Fruit fly (Drosophila melanogaster): ENCODE data around the gene Larp4B.

The Larp4B gene

dm6 chr3L:3248714-3249663 lies 24.4 kb downstream of the Larp4B start (continued):
- TF ChIP-seq CG6813 (GFP tag; optimal IDR thresholded peaks at IDR 0.05) (no peak), tin (GFP tag; optimal IDR thresholded peaks at IDR 0.05) (peak; percentile 6), Rx (GFP tag; IDR thresholded peaks at IDR 0.05) (no peak), CG34422 (GFP tag; IDR thresholded peaks at IDR 0.05) (0 out of 3 replicates have a peak, but pooled peaks have one; percentile 22), al (GFP tag; IDR thresholded peaks at IDR 0.05) (no peak), Hsf (GFP tag; optimal IDR thresholded peaks at IDR 0.05) (peak; percentile 40), fd64A (GFP tag; optimal IDR thresholded peaks at IDR 0.05) (no peak), Hmr (GFP tag; optimal IDR thresholded peaks at IDR 0.05) (no peak), Optix (GFP tag; IDR thresholded peaks at IDR 0.05) (no peak), Aef1 (GFP tag; IDR thresholded peaks at IDR 0.05) (no peak), TFAM (GFP tag; optimal IDR thresholded peaks at IDR 0.05) (no peak), chinmo (GFP tag; IDR thresholded peaks at IDR 0.05; ENCODE audit: partially characterized antibody) (0 out of 4 replicates have a peak, but pooled peaks have one; percentile 3), sna (GFP tag; IDR thresholded peaks at IDR 0.05; ENCODE audit: partially characterized antibody) (no peak), Meics (GFP tag; optimal IDR thresholded peaks at IDR 0.05) (peak; percentile 14), CG16779 (GFP tag; IDR thresholded peaks at IDR 0.05) (0 out of 2 replicates have a peak, but pooled peaks have one; percentile 21), esg (GFP tag; conservative IDR thresholded peaks at IDR 0.05) (peak; percentile 48), ssp (GFP tag; IDR thresholded peaks at IDR 0.05) (no peak), CG10979 (tag; optimal IDR thresholded peaks at IDR 0.05) (peak; percentile 53), yki (optimal IDR thresholded peaks at IDR 0.05) (no peak), CG3726 (GFP tag; IDR thresholded peaks at IDR 0.05) (no peak), nau (GFP tag; optimal IDR thresholded peaks at IDR 0.05) (peak; percentile 4), cg (GFP tag; optimal IDR thresholded peaks at IDR 0.05) (peak; percentile 61), Ssrp (tag; optimal IDR thresholded peaks at IDR 0.05) (peak; percentile 67), eyg (GFP tag; optimal IDR thresholded peaks at IDR 0.05) (no peak), gcm2 (GFP tag; optimal IDR thresholded peaks at IDR 0.05) (no peak), Ada2b (GFP tag; IDR thresholded peaks at IDR 0.05) (no peak), CG14860 (GFP tag; IDR thresholded peaks at IDR 0.05; ENCODE audit: partially characterized antibody) (no peak), CG7963 (GFP tag; IDR thresholded peaks at IDR 0.05; ENCODE audit: partially characterized antibody) (no peak), CG31388 (GFP tag; optimal IDR thresholded peaks at IDR 0.05) (no peak), CG10267 (tag; optimal IDR thresholded peaks at IDR 0.05) (peak; percentile 0), Neu2 (GFP tag; optimal IDR thresholded peaks at IDR 0.05; ENCODE audit: borderline replicate concordance) (no peak), Atf6 (GFP tag; IDR thresholded peaks at IDR 0.05) (peak; percentile 33; the same call in 1 of the 2 replicates), CG6254 (GFP tag; optimal IDR thresholded peaks at IDR 0.05) (peak; percentile 34), ind (GFP tag; optimal IDR thresholded peaks at IDR 0.05) (peak; percentile 45), CG12155 (GFP tag; optimal IDR thresholded peaks at IDR 0.05) (peak; percentile 22), CG4617 (GFP tag; optimal IDR thresholded peaks at IDR 0.05; ENCODE audit: borderline replicate concordance) (no peak), rib (GFP tag; IDR thresholded peaks at IDR 0.05) (no peak), p53 (GFP tag; optimal IDR thresholded peaks at IDR 0.05) (no peak), Rfx (GFP tag; IDR thresholded peaks at IDR 0.05) (no peak), Hand (GFP tag; optimal IDR thresholded peaks at IDR 0.05) (no peak), tgo (GFP tag; IDR thresholded peaks at IDR 0.05) (0 out of 3 replicates have a peak, but pooled peaks have one; percentile 31), CG7357 (GFP tag; IDR thresholded peaks at IDR 0.05) (0 out of 3 replicates have a peak, but pooled peaks have one; percentile 46), Sox102F (GFP tag; optimal IDR thresholded peaks at IDR 0.05) (peak; percentile 68), Usf (GFP tag; optimal IDR thresholded peaks at IDR 0.05) (peak; percentile 55), Fer2 (tag; optimal IDR thresholded peaks at IDR 0.05) (no peak), CG14965 (GFP tag; optimal IDR thresholded peaks at IDR 0.05; ENCODE audit: borderline replicate concordance) (no peak), CG9609 (GFP tag; optimal IDR thresholded peaks at IDR 0.05) (no peak), D19A (tag; optimal IDR thresholded peaks at IDR 0.05) (peak; percentile 19)

All from whole organism, embryonic.